Worm (Caenorhabditis elegans): ENCODE data around the gene T04B8.1.

DNA sequence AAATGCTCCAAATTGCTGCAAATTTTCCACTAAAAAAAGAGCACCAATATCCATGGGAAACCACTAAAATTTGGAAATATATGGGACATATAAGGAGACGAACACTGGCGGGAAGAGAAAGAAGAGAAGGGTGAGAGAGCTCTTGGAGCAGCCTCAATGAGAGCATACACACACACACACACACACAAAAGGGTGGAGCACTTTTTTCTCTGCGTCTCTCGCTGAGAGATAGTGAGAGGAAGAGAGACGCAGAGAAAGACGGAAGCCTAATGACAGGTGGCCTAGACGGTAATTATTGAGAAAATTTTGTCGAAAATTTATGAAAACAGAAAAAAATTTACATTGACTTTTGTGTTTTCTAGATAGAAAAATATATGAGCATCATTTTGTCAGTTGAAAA, 11.6 kb upstream of the T04B8.1 start:
- TF ChIP-seq efl-1 (optimal IDR thresholded peaks at IDR 0.05): peak; percentile 64 to 80
- TF ChIP-seq efl-1 (GFP tag; optimal IDR thresholded peaks at IDR 0.05 in 1 of 2): peak; percentile 22 to 87
- TF ChIP-seq elt-3 (tag; optimal IDR thresholded peaks at IDR 0.05): no peak
- no peak for TF ChIP-seq ztf-11 (tag; optimal IDR thresholded peaks at IDR 0.05)
- TF ChIP-seq fos-1 (tag; optimal IDR thresholded peaks at IDR 0.05): no peak
- no peak for TF ChIP-seq ztf-4 (tag; optimal IDR thresholded peaks at IDR 0.05)
- TF ChIP-seq jun-1 (tag; optimal IDR thresholded peaks at IDR 0.05): no peak
- no peak for TF ChIP-seq mep-1 (tag; optimal IDR thresholded peaks at IDR 0.05)
